Worm (Caenorhabditis elegans) whole organism, early embryonic: ENCODE data around the gene gem-4.

Source experiments
- B0310.2 ChIP-seq: sonication (generic microtip); optimal IDR thresholded peaks from 2 replicates; lab custom pipeline; 2016; ENCODE audit warnings: mild to moderate bottlenecking, missing genetic modification characterization, missing compliant biosample characterization
- F13C5.2 ChIP-seq: sonication (generic microtip); optimal IDR thresholded peaks from 2 replicates; lab custom pipeline; 2017; ENCODE audit warnings: mild to moderate bottlenecking, missing genetic modification characterization, inconsistent platforms, missing compliant biosample characterization
- aly-1 ChIP-seq: sonication (generic microtip); optimal IDR thresholded peaks from 2 replicates; lab custom pipeline; 2016; ENCODE audit warnings: missing genetic modification characterization, missing compliant biosample characterization
- ama-1 ChIP-seq: fragments of 150-350 bp; optimal IDR thresholded peaks from 2 replicates; lab custom pipeline; 2014
- ceh-13 ChIP-seq: fragments of 200-800 bp; sonication (Bioruptor generic); optimal IDR thresholded peaks from 2 replicates; lab custom pipeline; 2018; ENCODE audit warnings: mild to moderate bottlenecking, missing genetic modification characterization, missing compliant biosample characterization
- ceh-36 ChIP-seq: sonication (generic microtip); optimal IDR thresholded peaks from 2 replicates; lab custom pipeline; 2016; ENCODE audit warnings: missing genetic modification characterization, inconsistent platforms, missing compliant biosample characterization
- ets-7 ChIP-seq: sonication (generic microtip); optimal IDR thresholded peaks from 2 replicates; lab custom pipeline; 2016; ENCODE audit warnings: missing genotype, missing genetic modification characterization, missing compliant biosample characterization
- flt-1 ChIP-seq: fragments of 200-800 bp; sonication (Bioruptor generic); IDR thresholded peaks from 2 replicates; pipeline ENCODE4 v1.3.6; 2022; ENCODE audit warnings: missing genetic modification characterization, missing compliant biosample characterization
- hmbx-1 ChIP-seq: sonication (generic microtip); optimal IDR thresholded peaks from 2 replicates; lab custom pipeline; 2016; ENCODE audit warnings: mild to moderate bottlenecking, missing genetic modification characterization, missing compliant biosample characterization
- hmg-4 ChIP-seq: fragments of 200-800 bp; sonication (Bioruptor generic); optimal IDR thresholded peaks from 2 replicates; lab custom pipeline; 2018; ENCODE audit warnings: mild to moderate bottlenecking, missing genetic modification characterization, missing compliant biosample characterization
- hnd-1 ChIP-seq: sonication (generic microtip); optimal IDR thresholded peaks from 2 replicates; lab custom pipeline; 2016; ENCODE audit warnings: missing genetic modification characterization, missing compliant biosample characterization
- pes-1 ChIP-seq: fragments of 200-800 bp; sonication (Bioruptor generic); IDR thresholded peaks from 2 replicates; pipeline ENCODE4 v1.3.6; 2022; ENCODE audit warnings: missing genetic modification reagents, missing genetic modification characterization, missing compliant biosample characterization
- scrt-1 ChIP-seq: fragments of 200-800 bp; sonication (Bioruptor generic); IDR thresholded peaks from 2 replicates; pipeline ENCODE4 v1.3.6; 2022; ENCODE audit warnings: missing genetic modification characterization, missing compliant biosample characterization
- sea-1 ChIP-seq: fragments of 200-800 bp; sonication (Bioruptor generic); conservative IDR thresholded peaks from 2 replicates; pipeline ENCODE4 v1.3.6; 2022; ENCODE audit warnings: missing genetic modification characterization, missing compliant biosample characterization
- tbx-11 ChIP-seq: fragments of 200-800 bp; sonication (Bioruptor generic); IDR thresholded peaks from 2 replicates; pipeline ENCODE4 v1.3.6; 2022; ENCODE audit warnings: missing genetic modification characterization, missing compliant biosample characterization
- tbx-37 ChIP-seq: fragments of 200-800 bp; sonication (Bioruptor generic); conservative IDR thresholded peaks from 2 replicates; pipeline ENCODE4 v1.3.6; 2022; ENCODE audit warnings: missing genetic modification reagents, missing genetic modification characterization, missing compliant biosample characterization
- tra-4 ChIP-seq: sonication (generic microtip); optimal IDR thresholded peaks from 2 replicates; lab custom pipeline; 2017; ENCODE audit warnings: missing genetic modification characterization, missing compliant biosample characterization

gem-4 gene

ce11 chrIV:11754328-11754727 is 8.9 kb downstream of the gem-4 start, which contains the start of gene scl-18:
Gene scl-18 (minus strand): TSS chrIV:11754428.
- TF ChIP-seq F13C5.2: no peak
- no peak for TF ChIP-seq tra-4
- no peak for TF ChIP-seq pes-1 (GFP tag; lab: Robert Waterston, UW)
- TF ChIP-seq hmbx-1 (tag; lab: Kevin White, UChicago): no peak
- TF ChIP-seq aly-1 (tag; lab: Kevin White, UChicago): no peak
- TF ChIP-seq hnd-1 (tag; lab: Kevin White, UChicago): no peak
- TF ChIP-seq tbx-11 (GFP tag; lab: Robert Waterston, UW): no peak
- TF ChIP-seq scrt-1 (GFP tag; lab: Robert Waterston, UW): no peak
- TF ChIP-seq flt-1 (GFP tag; lab: Robert Waterston, UW): no peak

ce11 chrIV:11755003-11755402 is 9.6 kb downstream of the gem-4 start, which contains the start of gene T12A7.10:
Gene T12A7.10 (minus strand): TSS chrIV:11755103.
- TF ChIP-seq pes-1 (GFP tag; lab: Robert Waterston, UW) (no peak), ama-1 (no peak)

- TF ChIP-seq hmg-4: no peak
- no peak for TF ChIP-seq B0310.2
- TF ChIP-seq pes-1 (GFP tag; lab: Robert Waterston, UW): no peak
- no peak for TF ChIP-seq hmbx-1 (tag; lab: Kevin White, UChicago)
- no peak for TF ChIP-seq ceh-13 (GFP tag; lab: Kevin White, UChicago)
- TF ChIP-seq aly-1 (tag; lab: Kevin White, UChicago): no peak
- TF ChIP-seq ama-1: no peak
- no peak for TF ChIP-seq ceh-36
- TF ChIP-seq ets-7: no peak
- no peak for TF ChIP-seq tbx-37
- no peak for TF ChIP-seq hnd-1 (tag; lab: Kevin White, UChicago)
- no peak for TF ChIP-seq scrt-1 (GFP tag; lab: Robert Waterston, UW)
- TF ChIP-seq sea-1 (GFP tag; lab: Robert Waterston, UW): no peak
- no peak for TF ChIP-seq tra-4
- no peak for TF ChIP-seq flt-1 (GFP tag; lab: Robert Waterston, UW)
- TF ChIP-seq tbx-11 (GFP tag; lab: Robert Waterston, UW): no peak
- no peak for TF ChIP-seq F13C5.2
Measured at ce11 chrIV:11755907-11756306, 10.5 kb downstream of the gem-4 start, which contains the start of gene T12A7.9. Gene T12A7.9 (minus strand): TSS chrIV:11756007.

ce11 chrIV:11759852-11760251 is 14.4 kb downstream of the gem-4 start:
- TF ChIP-seq pes-1 (GFP tag; lab: Robert Waterston, UW) (no peak), B0310.2 (no peak), ets-7 (no peak), aly-1 (tag; lab: Kevin White, UChicago) (no peak), tbx-37 (no peak), ama-1 (no peak), tra-4 (no peak), flt-1 (GFP tag; lab: Robert Waterston, UW) (no peak), F13C5.2 (no peak), sea-1 (GFP tag; lab: Robert Waterston, UW) (no peak), ceh-13 (GFP tag; lab: Kevin White, UChicago) (no peak), hmg-4 (no peak)

- TF ChIP-seq pes-1 (GFP tag; lab: Robert Waterston, UW) (no peak), flt-1 (GFP tag; lab: Robert Waterston, UW) (no peak), tra-4 (no peak), ama-1 (no peak), aly-1 (tag; lab: Kevin White, UChicago) (no peak), tbx-11 (GFP tag; lab: Robert Waterston, UW) (no peak), scrt-1 (GFP tag; lab: Robert Waterston, UW) (no peak), B0310.2 (no peak), ceh-36 (no peak), hnd-1 (tag; lab: Kevin White, UChicago) (no peak), F13C5.2 (no peak), sea-1 (GFP tag; lab: Robert Waterston, UW) (no peak), tbx-37 (no peak)
Measured at ce11 chrIV:11760700-11761459, 15.4 kb downstream of the gem-4 start, which contains the start of gene T12A7.2. Gene T12A7.2 (minus strand): TSS chrIV:11761111.

ce11 chrIV:11765507-11765906 is 20.1 kb downstream of the gem-4 start:
- no peak for TF ChIP-seq flt-1 (GFP tag; lab: Robert Waterston, UW)
- TF ChIP-seq ama-1: no peak
- no peak for TF ChIP-seq scrt-1 (GFP tag; lab: Robert Waterston, UW)
- no peak for TF ChIP-seq F13C5.2
- no peak for TF ChIP-seq sea-1 (GFP tag; lab: Robert Waterston, UW)
- TF ChIP-seq ceh-13 (GFP tag; lab: Kevin White, UChicago): no peak
- no peak for TF ChIP-seq B0310.2

- TF ChIP-seq scrt-1 (GFP tag; lab: Robert Waterston, UW) (no peak), B0310.2 (no peak), ceh-36 (no peak), pes-1 (GFP tag; lab: Robert Waterston, UW) (no peak)
Measured at ce11 chrIV:11769769-11770168, 24.3 kb downstream of the gem-4 start.

ce11 chrIV:11771064-11771463 is 25.6 kb downstream of the gem-4 start:
- TF ChIP-seq B0310.2 (no peak), ceh-13 (GFP tag; lab: Kevin White, UChicago) (no peak), tbx-11 (GFP tag; lab: Robert Waterston, UW) (no peak), scrt-1 (GFP tag; lab: Robert Waterston, UW) (no peak), ets-7 (no peak), hmg-4 (no peak), hmbx-1 (tag; lab: Kevin White, UChicago) (no peak), aly-1 (tag; lab: Kevin White, UChicago) (no peak), pes-1 (GFP tag; lab: Robert Waterston, UW) (no peak), tbx-37 (no peak), sea-1 (GFP tag; lab: Robert Waterston, UW) (no peak), ama-1 (no peak), tra-4 (no peak), F13C5.2 (no peak), ceh-36 (no peak)
